Worm (Caenorhabditis elegans): ENCODE results near the gene B0348.2.

ce11 chrV:11158-11557 lies 34.0 kb upstream of the B0348.2 start:
- no peak for TF ChIP-seq unc-62 (GFP tag; optimal IDR thresholded peaks at IDR 0.05)
- no peak for TF ChIP-seq nhr-12 (tag; optimal IDR thresholded peaks at IDR 0.05)
- TF ChIP-seq unc-39 (tag; optimal IDR thresholded peaks at IDR 0.05), result no peak
- TF ChIP-seq nhr-23 (tag; optimal IDR thresholded peaks at IDR 0.05), result no peak
- no peak for TF ChIP-seq ama-1 (optimal IDR thresholded peaks at IDR 0.05)
- no peak for TF ChIP-seq unc-55 (GFP tag; optimal IDR thresholded peaks at IDR 0.05)
- TF ChIP-seq gmeb-1 (tag; optimal IDR thresholded peaks at IDR 0.05), result no peak
- no peak for TF ChIP-seq lsy-2 (tag; optimal IDR thresholded peaks at IDR 0.05)
- no peak for TF ChIP-seq skn-1 (tag; optimal IDR thresholded peaks at IDR 0.05)
- no peak for TF ChIP-seq C34F6.9 (tag; optimal IDR thresholded peaks at IDR 0.05)
- no peak for TF ChIP-seq snpc-4 (tag; optimal IDR thresholded peaks at IDR 0.05)
- TF ChIP-seq egl-27 (tag; optimal IDR thresholded peaks at IDR 0.05), result no peak
- no peak for TF ChIP-seq aly-2 (tag; optimal IDR thresholded peaks at IDR 0.05)
